Worm (Caenorhabditis elegans) whole organism, late embryonic: ENCODE results near the gene Y38H6A.5.
"Not testable (repeated sequence)": the region's sequence is repeated elsewhere in the genome, so short reads cannot be mapped to it uniquely, and the experiment has no call there.

Experiments
- K09A11.1 ChIP-seq: sonication (generic microtip); optimal IDR thresholded peaks from 2 replicates; lab custom pipeline; 2017; ENCODE audit warnings: antibody characterized with exemption, mild to moderate bottlenecking, missing genetic modification characterization, missing compliant biosample characterization; ENCODE audit not compliant: insufficient read depth
- T23F11.4 ChIP-seq: fragments of 200-800 bp; sonication (Bioruptor generic); optimal IDR thresholded peaks from 2 replicates; lab custom pipeline; 2018; ENCODE audit warnings: mild to moderate bottlenecking, missing genetic modification characterization, missing compliant biosample characterization
- Y22D7AL.16 ChIP-seq: sonication (generic microtip); optimal IDR thresholded peaks from 2 replicates; lab custom pipeline; 2016; ENCODE audit warnings: missing genetic modification characterization, missing compliant biosample characterization
- ama-1 ChIP-seq: fragments of 150-350 bp; optimal IDR thresholded peaks from 2 replicates; lab custom pipeline; 2014
- ceh-14 ChIP-seq: sonication (generic microtip); optimal IDR thresholded peaks from 2 replicates; lab custom pipeline; 2016; ENCODE audit warnings: missing genotype, missing genetic modification characterization, missing compliant biosample characterization
- ceh-18 ChIP-seq: sonication (generic microtip); optimal IDR thresholded peaks from 2 replicates; lab custom pipeline; 2016; ENCODE audit warnings: missing genetic modification characterization, missing compliant biosample characterization
- ceh-2 ChIP-seq: sonication (generic microtip); optimal IDR thresholded peaks from 2 replicates; lab custom pipeline; 2016; ENCODE audit warnings: missing genotype, missing genetic modification characterization, missing compliant biosample characterization
- ceh-34 ChIP-seq: sonication (generic microtip); optimal IDR thresholded peaks from 2 replicates; lab custom pipeline; 2016; ENCODE audit warnings: mild to moderate bottlenecking, missing genetic modification characterization, missing compliant biosample characterization
- ceh-45 ChIP-seq: fragments of 200-800 bp; sonication (Bioruptor generic); IDR thresholded peaks from 2 replicates; pipeline ENCODE4 v1.3.6; 2022; ENCODE audit warnings: missing genetic modification reagents, missing genetic modification characterization, missing compliant biosample characterization
- ceh-48 ChIP-seq: sonication (generic microtip); optimal IDR thresholded peaks from 2 replicates; lab custom pipeline; 2016; ENCODE audit warnings: missing genetic modification characterization, inconsistent platforms, missing compliant biosample characterization
- che-1 ChIP-seq: sonication (generic microtip); optimal IDR thresholded peaks from 2 replicates; lab custom pipeline; 2016; ENCODE audit warnings: mild to moderate bottlenecking, missing genetic modification characterization, missing compliant biosample characterization
- dmd-4 ChIP-seq: sonication (generic microtip); optimal IDR thresholded peaks from 2 replicates; lab custom pipeline; 2016; ENCODE audit warnings: borderline replicate concordance, missing genetic modification characterization, missing compliant biosample characterization
- elt-2 ChIP-seq: sonication (generic microtip); optimal IDR thresholded peaks from 2 replicates; lab custom pipeline; 2016; ENCODE audit warnings: missing genetic modification reagents, missing genetic modification characterization, missing compliant biosample characterization
- ets-4 ChIP-seq: sonication (generic microtip); optimal IDR thresholded peaks from 2 replicates; lab custom pipeline; 2016; ENCODE audit warnings: missing genetic modification characterization, missing compliant biosample characterization
- eyg-1 ChIP-seq: sonication (generic microtip); optimal IDR thresholded peaks from 2 replicates; lab custom pipeline; 2016; ENCODE audit warnings: missing genotype, missing genetic modification characterization, missing compliant biosample characterization
- fax-1 ChIP-seq: sonication (generic microtip); optimal IDR thresholded peaks from 2 replicates; lab custom pipeline; 2016; ENCODE audit warnings: missing genotype, missing genetic modification characterization, missing compliant biosample characterization
- hlh-15 ChIP-seq: sonication (generic microtip); optimal IDR thresholded peaks from 2 replicates; lab custom pipeline; 2016; ENCODE audit warnings: missing genetic modification characterization, missing compliant biosample characterization
- hlh-30 ChIP-seq: sonication (generic microtip); optimal IDR thresholded peaks from 2 replicates; lab custom pipeline; 2017; ENCODE audit warnings: antibody characterized with exemption, missing genetic modification characterization, missing compliant biosample characterization; ENCODE audit not compliant: insufficient read depth
- hlh-6 ChIP-seq: sonication (generic microtip); optimal IDR thresholded peaks from 2 replicates; lab custom pipeline; 2016; ENCODE audit warnings: missing genotype, missing genetic modification characterization, missing compliant biosample characterization
- hlh-8 ChIP-seq: sonication (generic microtip); optimal IDR thresholded peaks from 2 replicates; lab custom pipeline; 2016; ENCODE audit warnings: missing genotype, missing genetic modification characterization, missing compliant biosample characterization
- lim-6 ChIP-seq: sonication (generic microtip); optimal IDR thresholded peaks from 2 replicates; lab custom pipeline; 2016; ENCODE audit warnings: missing genetic modification characterization, missing compliant biosample characterization
- lin-11 ChIP-seq: fragments of 200-800 bp; sonication (Bioruptor generic); optimal IDR thresholded peaks from 2 replicates; lab custom pipeline; 2018; ENCODE audit warnings: mild to moderate bottlenecking, missing genetic modification characterization, missing compliant biosample characterization
- nhr-232 ChIP-seq: sonication (generic microtip); optimal IDR thresholded peaks from 2 replicates; lab custom pipeline; 2016; ENCODE audit warnings: missing genetic modification characterization, missing compliant biosample characterization
- pax-1 ChIP-seq: fragments of 150-350 bp; optimal IDR thresholded peaks from 2 replicates; lab custom pipeline; 2014; ENCODE audit warnings: missing biosample characterization, missing genetic modification characterization
- pha-4 ChIP-seq: fragments of 150-350 bp; optimal IDR thresholded peaks from 2 replicates; lab custom pipeline; 2018; ENCODE audit warnings: missing biosample characterization, missing genetic modification reagents, missing genetic modification characterization
- pros-1 ChIP-seq: fragments of 150-350 bp; optimal IDR thresholded peaks from 2 replicates; lab custom pipeline; 2014; ENCODE audit warnings: missing biosample characterization, missing genetic modification reagents, missing genetic modification characterization
- ref-2 ChIP-seq: sonication (generic microtip); optimal IDR thresholded peaks from 2 replicates; lab custom pipeline; 2016; ENCODE audit warnings: missing genetic modification characterization, missing compliant biosample characterization
- rnt-1 ChIP-seq: sonication (generic microtip); optimal IDR thresholded peaks from 2 replicates; lab custom pipeline; 2016; ENCODE audit warnings: missing genetic modification characterization, missing compliant biosample characterization
- unc-3 ChIP-seq, 2 experiments: fragments of 200-800 bp in 1 of 2; sonication (Bioruptor generic) in 1 of 2; sonication (generic microtip) in 1 of 2; conservative IDR thresholded peaks in 1 of 2; optimal IDR thresholded peaks in 1 of 2; 2 replicates each; pipeline versions ENCODE4 v1.3.6 to Lab custom; 2016 to 2022; ENCODE audit warnings: missing compliant biosample characterization in 2 of 2, missing genetic modification characterization in 2 of 2, missing genetic modification reagents in 1 of 2
- unc-42 ChIP-seq: sonication (generic microtip); optimal IDR thresholded peaks from 2 replicates; lab custom pipeline; 2016; ENCODE audit warnings: missing genotype, missing genetic modification characterization, missing compliant biosample characterization
- unc-86 ChIP-seq: sonication (generic microtip); optimal IDR thresholded peaks from 2 replicates; lab custom pipeline; 2016; ENCODE audit warnings: missing genetic modification characterization, missing compliant biosample characterization

Gene Y38H6A.5

DNA sequence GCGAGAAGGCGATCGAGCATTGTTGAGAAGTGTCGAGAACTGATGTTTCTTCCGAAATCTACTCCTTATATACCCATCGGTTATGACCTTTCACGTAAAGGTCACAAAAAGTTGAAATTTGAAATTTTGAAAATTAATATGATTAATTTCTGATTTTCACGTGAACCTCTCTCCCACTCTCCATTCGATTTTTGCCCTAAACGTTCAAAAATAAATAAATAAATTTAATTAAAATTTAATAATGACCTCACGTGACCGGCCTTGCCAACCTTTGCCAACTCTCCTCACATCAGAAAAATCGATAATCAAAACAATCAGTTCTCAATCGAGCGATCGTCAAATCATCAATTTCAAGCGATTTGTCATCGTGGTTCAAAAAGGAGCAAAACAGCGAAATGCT is 17.7 kb downstream of the Y38H6A.5 start, which contains the start of gene Y113G7C.1:
Gene Y113G7C.1 (plus strand): TSS at position 301 of the 400 bp plus-strand sequence.
- TF ChIP-seq elt-2 (tag; lab: Kevin White, UChicago) (no peak), che-1 (no peak)

- no peak for TF ChIP-seq pax-1 (tag; lab: Kevin White, UChicago)
- TF ChIP-seq nhr-232 (tag; lab: Kevin White, UChicago) = no peak
- TF ChIP-seq ets-4 (tag; lab: Kevin White, UChicago) = no peak
- no peak for TF ChIP-seq pros-1 (tag; lab: Kevin White, UChicago)
- TF ChIP-seq ceh-34 (tag; lab: Kevin White, UChicago) = no peak
- TF ChIP-seq rnt-1 (tag; lab: Kevin White, UChicago) = no peak
- TF ChIP-seq dmd-4 (tag; lab: Kevin White, UChicago) = no peak
- TF ChIP-seq hlh-6 (tag; lab: Kevin White, UChicago) = no peak
- TF ChIP-seq ceh-48 = no peak
- TF ChIP-seq ceh-2 = no peak
- TF ChIP-seq T23F11.4 (GFP tag; lab: Kevin White, UChicago) = no peak
- TF ChIP-seq ama-1 = no peak
- TF ChIP-seq elt-2 (tag; lab: Kevin White, UChicago) = no peak
- TF ChIP-seq ceh-18 = no peak
- no peak for TF ChIP-seq ceh-14 (tag; lab: Kevin White, UChicago)
- no peak for TF ChIP-seq ceh-45 (GFP tag; lab: Robert Waterston, UW)
- TF ChIP-seq unc-3 (GFP tag; conservative IDR thresholded peaks at IDR 0.05; lab: Robert Waterston, UW) = no peak
- TF ChIP-seq unc-3 (tag; optimal IDR thresholded peaks at IDR 0.05; lab: Kevin White, UChicago) = no peak
These were observed 23.6 kb downstream of the Y38H6A.5 start, which contains the start of gene clec-262 for ce11 chrV:20311519-20311918. TSS of gene clec-262 (plus strand) at chrV:20311819.

DNA sequence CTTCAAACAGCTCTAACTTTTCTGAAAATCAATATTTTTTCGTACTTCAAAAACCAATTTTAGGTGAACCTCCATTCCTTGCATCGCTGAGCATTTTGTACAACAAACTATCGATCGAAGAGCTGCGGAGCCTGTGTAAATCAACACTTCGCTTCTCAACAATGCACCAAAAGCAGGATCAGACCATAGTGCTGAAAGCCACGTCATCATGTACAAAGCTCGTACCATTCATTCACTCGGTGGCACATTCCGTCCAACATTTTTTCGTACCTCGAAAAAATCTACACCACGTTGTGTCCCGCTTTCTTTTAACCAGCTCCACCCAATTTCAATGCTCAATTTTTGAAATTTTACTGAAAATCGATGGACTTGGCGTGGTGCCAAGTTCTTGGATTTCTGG is 24.6 kb downstream of the Y38H6A.5 start, which contains the start of gene ZC15.10:
Gene ZC15.10 (plus strand): TSS at position 162 of the 400 bp plus-strand sequence.
- TF ChIP-seq hlh-8 = no peak
- TF ChIP-seq pha-4 (tag; lab: Kevin White, UChicago) = no peak

ce11 chrV:20305803-20306202 is 29.4 kb downstream of the Y38H6A.5 start, which contains the start of gene ZC15.1:
TSS of gene ZC15.1 (plus strand) at chrV:20306103.
- TF ChIP-seq hlh-30 (tag; lab: Kevin White, UChicago) (no peak), fax-1 (no peak), lin-11 (tag; lab: Kevin White, UChicago) (no peak), Y22D7AL.16 (tag; lab: Kevin White, UChicago) (no peak), unc-86 (tag; lab: Kevin White, UChicago) (no peak), unc-3 (GFP tag; conservative IDR thresholded peaks at IDR 0.05; lab: Robert Waterston, UW) (no peak), unc-3 (tag; optimal IDR thresholded peaks at IDR 0.05; lab: Kevin White, UChicago) (no peak), hlh-6 (tag; lab: Kevin White, UChicago) (no peak), pha-4 (tag; lab: Kevin White, UChicago) (no peak), K09A11.1 (tag; lab: Kevin White, UChicago) (no peak), ets-4 (tag; lab: Kevin White, UChicago) (no peak), pax-1 (tag; lab: Kevin White, UChicago) (no peak), dmd-4 (tag; lab: Kevin White, UChicago) (no peak), unc-42 (tag; lab: Kevin White, UChicago) (no peak), lim-6 (tag; lab: Kevin White, UChicago) (no peak), eyg-1 (tag; lab: Kevin White, UChicago) (no peak)
- TF ChIP-seq, all 69 proteins: peak for 0

DNA sequence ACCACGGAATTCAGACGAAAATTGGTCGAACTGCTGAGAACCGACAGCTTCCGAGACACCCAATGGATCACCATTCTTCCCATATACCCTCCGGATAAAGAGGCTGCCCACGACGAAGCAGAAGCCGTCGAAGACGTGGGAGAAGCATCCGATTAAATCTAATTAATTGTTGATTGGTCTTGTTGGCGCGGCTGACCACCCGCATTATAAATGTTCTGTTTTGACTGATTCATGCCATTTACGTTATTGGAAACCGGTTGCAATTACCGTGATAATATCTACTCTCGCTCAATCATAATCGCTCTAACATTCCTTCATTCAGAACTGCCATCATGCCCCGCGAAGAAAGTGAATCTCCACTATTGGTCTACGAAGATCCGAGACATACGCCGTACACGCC is 31.9 kb downstream of the Y38H6A.5 start, which contains the start of gene ZC15.3:
Gene ZC15.3 (plus strand): TSS at position 301 of the 400 bp plus-strand sequence.
- not testable (repeated sequence) for TF ChIP-seq hlh-15, hlh-30, ref-2 (tag; lab: Kevin White, UChicago)
